Worm (Caenorhabditis elegans): ENCODE data around the gene T16G12.1.

- TF ChIP-seq lsy-2 (tag; optimal IDR thresholded peaks at IDR 0.05), result no peak
- TF ChIP-seq nhr-237 (tag; optimal IDR thresholded peaks at IDR 0.05), result no peak
- TF ChIP-seq lin-32 (GFP tag; optimal IDR thresholded peaks at IDR 0.05), result no peak
- TF ChIP-seq elt-3 (tag; optimal IDR thresholded peaks at IDR 0.05), result no peak
- TF ChIP-seq lin-13 (tag; optimal IDR thresholded peaks at IDR 0.05), result no peak
- TF ChIP-seq elt-1 (tag; optimal IDR thresholded peaks at IDR 0.05; ENCODE audit: borderline replicate concordance, insufficient read depth), result no peak
- TF ChIP-seq mab-5 (tag; optimal IDR thresholded peaks at IDR 0.05), result no peak
- no peak for TF ChIP-seq ztf-11 (tag; optimal IDR thresholded peaks at IDR 0.05)
- no peak for TF ChIP-seq unc-39 (tag; optimal IDR thresholded peaks at IDR 0.05)
- no peak for TF ChIP-seq drap-1 (GFP tag; optimal IDR thresholded peaks at IDR 0.05)
These were observed 14.5 kb upstream of the T16G12.1 start, which contains the start of gene ekl-6 for ce11 chrIII:10064140-10064539.
